Worm (Caenorhabditis elegans) whole organism, young adult: Measurements from ENCODE around the gene mars-1.

Experiments
- him-1 ChIP-seq: sonication (generic microtip); optimal IDR thresholded peaks from 2 replicates; lab custom pipeline; 2016; ENCODE audit warnings: missing genotype, missing genetic modification reagents, missing genetic modification characterization, missing compliant biosample characterization
- hsf-1 ChIP-seq: fragments of 200-800 bp; sonication (Bioruptor generic); IDR thresholded peaks from 2 replicates; pipeline ENCODE4 v1.3.6; 2022; ENCODE audit warnings: missing genetic modification reagents, missing genetic modification characterization, missing compliant biosample characterization

ce11 chrIV:11649031-11649430, 13.7 kb upstream of the mars-1 start, which contains the start of gene ZK809.8:
- TF ChIP-seq hsf-1 (no peak), him-1 (no peak)
